Worm (Caenorhabditis elegans): ENCODE data around the gene clec-72.
"Not testable (repeated sequence)": the region's sequence is repeated elsewhere in the genome, so short reads cannot be mapped to it uniquely, and the experiment has no call there.

clec-72 gene

DNA sequence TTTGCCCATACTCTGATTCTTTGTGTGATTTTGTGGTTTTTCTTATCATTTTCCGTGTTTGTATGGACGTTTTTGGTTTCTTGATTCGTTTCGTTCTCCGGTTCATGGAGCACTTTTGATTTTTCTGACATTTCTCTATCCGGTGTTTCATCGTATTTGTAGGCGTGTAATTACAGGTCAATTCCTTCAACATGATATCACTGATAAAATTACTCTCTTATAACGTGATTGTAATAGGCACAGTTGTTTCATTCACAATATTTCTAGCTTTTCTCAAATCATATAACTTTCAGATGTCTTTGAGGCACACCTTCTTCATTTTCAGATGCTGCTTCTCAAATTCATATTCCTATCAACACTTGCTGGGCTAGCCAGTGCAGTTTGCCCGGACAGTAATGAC is 12.2 kb upstream of the clec-72 start, which contains the start of gene clec-70:
Gene clec-70 (plus strand): TSS at position 301 of the 400 bp plus-strand sequence.
- TF ChIP-seq Y79H2A.3 (GFP tag; conservative IDR thresholded peaks at IDR 0.05); Y53G8AR.9 (GFP tag; conservative IDR thresholded peaks at IDR 0.05); pha-4 (tag; optimal IDR thresholded peaks at IDR 0.05): not testable (repeated sequence)

DNA sequence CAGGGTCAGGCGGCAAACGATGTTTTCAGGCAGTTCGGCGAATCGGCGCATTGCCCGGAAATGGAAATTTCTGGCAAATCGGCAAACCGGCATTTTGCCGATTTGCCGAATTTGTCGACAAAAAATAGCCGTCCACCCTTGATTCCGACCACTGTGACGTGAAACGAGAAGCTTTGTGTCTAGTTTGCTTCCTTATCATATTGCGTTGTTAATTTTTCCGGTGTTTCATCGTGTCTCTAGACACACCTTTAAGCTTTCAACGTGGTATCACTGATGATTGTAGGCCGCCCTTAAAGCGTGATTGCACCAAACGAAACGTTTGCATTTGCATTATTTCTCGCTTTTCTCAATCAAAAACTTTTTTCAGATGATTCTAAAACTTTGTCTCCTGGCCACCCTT is 7.5 kb upstream of the clec-72 start, which contains the start of gene clec-71:
Gene clec-71 (plus strand): TSS at position 362 of the 400 bp plus-strand sequence.
- TF ChIP-seq hmg-20 (GFP tag; IDR thresholded peaks at IDR 0.05): no peak
- no peak for TF ChIP-seq F55B11.4 (tag; optimal IDR thresholded peaks at IDR 0.05; ENCODE audit: borderline replicate concordance, insufficient read depth)
- no peak for TF ChIP-seq ZK185.1 (tag; optimal IDR thresholded peaks at IDR 0.05; ENCODE audit: poor library complexity, severe bottlenecking)
- no peak for TF ChIP-seq snpc-3.4 (tag; optimal IDR thresholded peaks at IDR 0.05)
- no peak for TF ChIP-seq cebp-1 (GFP tag; IDR thresholded peaks at IDR 0.05)
- TF ChIP-seq cebp-1 (tag; optimal IDR thresholded peaks at IDR 0.05): no peak
- TF ChIP-seq ceh-58 (GFP tag; IDR thresholded peaks at IDR 0.05): no peak
- no peak for TF ChIP-seq cebp-2 (GFP tag; IDR thresholded peaks at IDR 0.05)

DNA sequence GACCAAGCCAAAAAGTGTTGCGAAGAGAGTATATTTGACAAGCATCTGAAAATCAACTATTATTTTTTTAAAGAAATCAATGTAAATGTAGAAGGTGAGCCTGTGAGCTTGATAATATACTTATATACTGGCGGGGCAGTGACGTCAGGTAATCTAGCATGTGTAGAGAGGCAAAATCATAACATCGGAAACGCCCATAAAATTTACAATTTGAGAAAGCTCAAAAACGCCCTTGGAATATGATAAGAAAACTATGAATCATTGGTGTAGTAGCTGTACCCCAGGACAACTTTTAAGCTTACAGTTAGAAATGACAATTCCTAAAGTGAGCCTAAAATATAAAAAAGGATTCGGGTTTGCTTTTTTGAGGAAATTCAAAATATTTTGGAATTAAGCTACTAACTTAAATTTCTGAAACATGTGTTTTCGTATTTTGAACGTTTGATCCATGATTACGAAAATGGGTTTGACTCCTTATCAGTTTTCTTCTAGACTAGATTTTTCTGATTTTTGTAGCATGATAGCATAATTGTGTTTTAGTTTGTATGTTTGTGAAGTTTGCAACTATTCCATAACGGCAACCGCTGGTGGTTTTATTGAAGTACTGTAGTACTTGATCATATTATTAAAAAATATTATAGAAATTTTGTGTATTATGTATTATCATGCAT is 2.8 kb upstream of the clec-72 start, which contains the start of gene clec-174:
Gene clec-174 (minus strand): TSS at position 51 of the 671 bp plus-strand sequence.
- TF ChIP-seq tlf-1 (GFP tag; optimal IDR thresholded peaks at IDR 0.05) (no peak), ceh-27 (GFP tag; optimal IDR thresholded peaks at IDR 0.05) (no peak), egrh-3 (GFP tag; IDR thresholded peaks at IDR 0.05) (no peak), tbx-9 (tag; optimal IDR thresholded peaks at IDR 0.05; ENCODE audit: borderline replicate concordance) (no peak), rec-8 (tag; optimal IDR thresholded peaks at IDR 0.05) (no peak), snpc-3.4 (tag; optimal IDR thresholded peaks at IDR 0.05) (no peak)

DNA sequence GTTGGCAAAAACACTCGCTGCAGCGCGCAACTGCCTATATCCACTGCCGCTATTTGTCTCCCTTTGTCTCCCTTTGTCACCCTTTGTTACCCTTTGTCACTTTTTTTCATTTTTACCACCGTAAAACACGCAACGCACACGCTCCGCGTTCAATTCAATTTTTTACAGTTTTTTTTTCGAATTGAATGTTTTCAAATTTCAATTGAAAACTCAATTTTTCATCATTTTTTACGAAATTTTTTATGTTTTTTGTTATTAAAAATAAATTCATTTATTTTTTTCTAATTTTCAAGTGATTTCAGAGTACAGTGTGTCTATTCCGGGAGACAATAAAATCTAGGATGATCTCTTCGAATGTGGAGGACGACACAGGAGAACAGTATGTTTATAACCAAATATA is 1.6 kb upstream of the clec-72 start, which contains the start of gene Y46C8AL.11:
Gene Y46C8AL.11 (plus strand): TSS at position 301 of the 400 bp plus-strand sequence.
- no peak for TF ChIP-seq F10E7.11 (tag; optimal IDR thresholded peaks at IDR 0.05)
- no peak for TF ChIP-seq chd-7 (tag; optimal IDR thresholded peaks at IDR 0.05)
- TF ChIP-seq die-1 (tag; optimal IDR thresholded peaks at IDR 0.05): no peak
- no peak for TF ChIP-seq hmg-1.2 (GFP tag; IDR thresholded peaks at IDR 0.05)
- no peak for TF ChIP-seq C17E4.6 (GFP tag; IDR thresholded peaks at IDR 0.05)
- TF ChIP-seq K12H6.12 (tag; optimal IDR thresholded peaks at IDR 0.05): no peak
- TF ChIP-seq F37B4.10 (GFP tag; IDR thresholded peaks at IDR 0.05): no peak
- TF ChIP-seq tbx-9 (tag; optimal IDR thresholded peaks at IDR 0.05; ENCODE audit: borderline replicate concordance): no peak
- TF ChIP-seq F57C9.4 (tag; optimal IDR thresholded peaks at IDR 0.05): no peak
- no peak for TF ChIP-seq lsy-27 (tag; optimal IDR thresholded peaks at IDR 0.05; ENCODE audit: borderline replicate concordance, insufficient read depth)
- no peak for TF ChIP-seq nfya-2 (GFP tag; IDR thresholded peaks at IDR 0.05)
- TF ChIP-seq rec-8 (tag; optimal IDR thresholded peaks at IDR 0.05): no peak
- no peak for TF ChIP-seq B0035.1 (tag; optimal IDR thresholded peaks at IDR 0.05)
- TF ChIP-seq bed-1 (GFP tag; IDR thresholded peaks at IDR 0.05): no peak

DNA sequence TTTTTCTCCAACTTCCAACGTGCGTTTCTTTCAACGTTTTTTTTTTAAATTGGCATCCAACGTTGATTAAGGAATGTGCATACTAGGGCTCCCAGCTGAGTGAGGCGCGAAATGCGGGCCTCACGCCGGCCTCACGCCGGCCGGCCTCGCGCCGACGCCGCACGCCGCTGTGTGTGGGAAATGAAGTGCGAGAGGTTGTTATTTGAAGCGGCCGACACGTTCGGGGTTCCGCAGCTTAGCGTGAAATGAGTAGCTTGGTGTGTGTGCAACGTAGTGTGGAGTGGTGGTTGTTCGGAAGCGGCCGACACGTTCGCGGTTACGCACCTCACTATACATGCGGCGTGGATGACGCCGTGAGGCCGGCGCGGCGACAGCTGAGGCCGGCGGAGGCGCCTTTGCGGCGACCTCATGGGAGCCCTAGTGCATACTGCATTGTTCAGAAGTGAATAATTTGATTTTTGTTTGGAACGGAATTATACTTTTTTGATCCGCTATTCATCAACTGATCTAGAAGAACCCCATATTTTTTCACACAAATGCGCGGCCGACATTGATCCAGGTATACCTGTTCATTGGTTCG is 2.9 kb downstream of the clec-72 start:
- TF ChIP-seq dox-1 (GFP tag; IDR thresholded peaks at IDR 0.05) (peak; percentile 7; the same call in 1 of the 2 replicates), egrh-3 (GFP tag; IDR thresholded peaks at IDR 0.05) (peak; percentile 74; the same call in 1 of the 2 replicates), snpc-4 (tag; optimal IDR thresholded peaks at IDR 0.05) (peak in 1 of 4 experiments; percentile 81), hmg-1.2 (GFP tag; IDR thresholded peaks at IDR 0.05) (peak; percentile 37), zfh-2 (GFP tag; conservative IDR thresholded peaks at IDR 0.05) (peak; percentile 86), ztf-28 (GFP tag; IDR thresholded peaks at IDR 0.05) (0 out of 2 replicates have a peak, but pooled peaks have one; percentile 33)
- not testable (repeated sequence) for TF ChIP-seq snpc-4 (GFP tag; optimal IDR thresholded peaks at IDR 0.05)
